Worm (Caenorhabditis elegans) whole organism, L1 larva: ENCODE data around the gene fbxa-12.

Experiments
- ama-1 ChIP-seq: fragments of 150-350 bp; optimal IDR thresholded peaks from 2 replicates; lab custom pipeline; 2014
- nhr-237 ChIP-seq: fragments of 150-350 bp; optimal IDR thresholded peaks from 2 replicates; lab custom pipeline; 2014; ENCODE audit warnings: missing biosample characterization, missing genetic modification characterization

DNA sequence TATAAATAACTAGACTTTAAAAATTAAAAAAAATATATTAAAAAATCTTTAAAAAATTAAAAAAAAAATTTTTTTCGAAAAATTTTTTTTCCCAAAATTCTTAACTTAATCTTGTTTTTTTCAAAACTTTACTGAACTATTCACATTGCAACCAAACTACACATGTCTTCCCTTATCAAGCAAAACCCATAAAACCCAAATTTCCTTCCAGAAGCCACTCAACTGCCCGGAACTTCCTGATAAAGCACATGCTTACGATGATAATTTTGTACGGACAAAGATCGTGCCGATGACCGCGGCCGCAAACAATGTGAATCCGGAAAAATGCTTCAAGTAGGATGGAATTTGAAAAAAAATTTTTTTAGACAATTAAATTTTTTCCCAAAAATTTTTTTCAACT, 7.2 kb upstream of the fbxa-12 start:
- TF ChIP-seq nhr-237 (no peak), ama-1 (lab: Kevin White, UChicago) (no peak)
